Fruit fly (Drosophila melanogaster) whole organism, wandering third instar larva: ENCODE measurements around the gene CG34181.

Experiments used
- Dif ChIP-seq: fragments of 200-275, 200-300 bp; sonication (Bioruptor generic); optimal IDR thresholded peaks from 2 replicates; lab custom pipeline; 2018; ENCODE audit warnings: missing biosample characterization, missing genetic modification characterization; ENCODE audit not compliant: partially characterized antibody
- Hr78 ChIP-seq: fragments of >200 bp; optimal IDR thresholded peaks from 2 replicates; lab custom pipeline; 2017; ENCODE audit warnings: missing biosample characterization, missing genetic modification characterization
- Sp1 ChIP-seq: fragments of 200-800 bp; sonication (Bioruptor generic); optimal IDR thresholded peaks from 3 replicates; lab custom pipeline; 2019; ENCODE audit warnings: missing biosample characterization, mild to moderate bottlenecking, missing genetic modification characterization, moderate library complexity
- dl ChIP-seq, 2 experiments: fragments of 175-275, 200-275 bp in 1 of 2; fragments of 200-275 bp in 1 of 2; sonication (Bioruptor generic); optimal IDR thresholded peaks; lab custom pipeline; 2018; ENCODE audit warnings: mild to moderate bottlenecking in 2 of 2, missing biosample characterization in 2 of 2, missing genetic modification characterization in 2 of 2, moderate library complexity in 2 of 2; ENCODE audit not compliant: partially characterized antibody in 2 of 2, insufficient read depth in 1 of 2
- h ChIP-seq: fragments of 200-800 bp; sonication (Bioruptor generic); optimal IDR thresholded peaks from 3 replicates; lab custom pipeline; 2016; ENCODE audit warnings: missing biosample characterization, mild to moderate bottlenecking, missing genetic modification characterization
- lola ChIP-seq: fragments of >200 bp; optimal IDR thresholded peaks from 2 replicates; lab custom pipeline; 2017; ENCODE audit warnings: missing biosample characterization, missing genetic modification characterization
- psq ChIP-seq: fragments of 200-800 bp; sonication (Bioruptor generic); optimal IDR thresholded peaks from 3 replicates; lab custom pipeline; 2017; ENCODE audit warnings: missing biosample characterization, mild to moderate bottlenecking, missing genetic modification characterization, moderate library complexity
- sv ChIP-seq: fragments of 200-800 bp; sonication (Bioruptor generic); optimal IDR thresholded peaks from 3 replicates; lab custom pipeline; 2016; ENCODE audit warnings: missing biosample characterization, missing genetic modification characterization
- tai ChIP-seq: sonication (Bioruptor generic); optimal IDR thresholded peaks from 2 replicates; lab custom pipeline; 2016; ENCODE audit warnings: missing biosample characterization, missing genetic modification characterization

- TF ChIP-seq h (no peak), lola (GFP tag; lab: Kevin White, UChicago) (no peak), Sp1 (GFP tag; lab: Kevin White, UChicago) (no peak), Hr78 (no peak), sv (GFP tag; lab: Kevin White, UChicago) (no peak), Dif (GFP tag; lab: Kevin White, UChicago) (no peak), dl (GFP tag; optimal IDR thresholded peaks at IDR 0.05; lab: Kevin White, UChicago; ENCODE audit: insufficient read depth in 1 of 2, partially characterized antibody in 2 of 2) (no peak), tai (no peak), psq (GFP tag; lab: Kevin White, UChicago) (no peak)
Measured at dm6 chr2L:9341960-9342359, 25.5 kb upstream of the CG34181 start.
